Worm (Caenorhabditis elegans): ENCODE results near the gene wago-10.

Gene wago-10

DNA sequence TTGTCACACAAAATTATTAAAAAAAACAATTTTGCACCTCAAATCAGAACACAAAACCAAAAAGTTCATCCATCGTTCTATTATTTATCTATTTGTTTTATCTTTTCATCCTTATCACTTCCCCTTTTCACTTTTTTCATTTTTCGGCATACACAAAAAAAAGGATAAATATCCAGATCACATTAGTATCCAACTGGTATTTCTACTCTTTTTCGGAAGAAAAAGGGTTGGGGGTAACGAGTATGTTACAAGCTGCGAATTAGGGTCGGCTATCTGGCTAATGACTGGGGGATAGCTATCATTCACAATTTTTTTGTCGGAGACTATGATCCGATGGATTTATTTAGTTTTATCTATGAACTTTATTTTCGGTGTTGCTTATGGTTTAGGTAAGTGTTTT, 26.8 kb downstream of the wago-10 start, which contains the start of gene mltn-7:
Gene mltn-7, plus strand, starts transcription at position 301 of the 400 bp plus-strand sequence.
- no peak for TF ChIP-seq aptf-2 (GFP tag; conservative IDR thresholded peaks at IDR 0.05)
- no peak for TF ChIP-seq F55B11.4 (tag; optimal IDR thresholded peaks at IDR 0.05; ENCODE audit: borderline replicate concordance, insufficient read depth)
- no peak for TF ChIP-seq zfh-2 (GFP tag; conservative IDR thresholded peaks at IDR 0.05)
- no peak for TF ChIP-seq tbp1 (GFP tag; optimal IDR thresholded peaks at IDR 0.05)
- no peak for TF ChIP-seq D2030.7 (GFP tag; IDR thresholded peaks at IDR 0.05)
- no peak for TF ChIP-seq dpl-1 (GFP tag; optimal IDR thresholded peaks at IDR 0.05)
- no peak for TF ChIP-seq ZK185.1 (tag; optimal IDR thresholded peaks at IDR 0.05; ENCODE audit: poor library complexity, severe bottlenecking)
- no peak for TF ChIP-seq B0336.3 (GFP tag; IDR thresholded peaks at IDR 0.05)
- no peak for TF ChIP-seq ztf-26 (tag; optimal IDR thresholded peaks at IDR 0.05)
- TF ChIP-seq lin-54 (GFP tag; optimal IDR thresholded peaks at IDR 0.05): no peak
- TF ChIP-seq Y95B8A.8 (GFP tag; IDR thresholded peaks at IDR 0.05): no peak
- no peak for TF ChIP-seq egl-44 (GFP tag; IDR thresholded peaks at IDR 0.05)
- no peak for TF ChIP-seq F10E7.11 (tag; optimal IDR thresholded peaks at IDR 0.05)

DNA sequence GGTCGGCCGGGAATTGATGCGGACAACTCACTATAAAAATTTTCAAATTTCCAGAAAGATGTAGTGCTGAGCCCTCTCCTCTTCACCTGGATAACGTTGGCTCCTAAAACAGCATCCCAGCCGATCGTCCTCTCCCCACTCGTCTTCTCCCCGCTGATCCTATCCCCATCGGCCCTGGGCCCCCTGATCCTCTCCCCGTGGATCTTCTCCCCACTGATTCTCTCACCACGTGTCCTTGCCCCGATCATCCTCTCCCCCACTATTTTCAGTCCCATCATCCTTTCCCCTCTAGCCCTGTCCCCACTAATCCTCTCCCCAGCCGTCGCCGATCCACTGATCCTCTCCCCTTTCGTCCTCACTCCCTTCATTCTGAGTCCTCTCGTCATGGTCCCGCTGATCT, 30.0 kb downstream of the wago-10 start:
- TF ChIP-seq F23B12.7 (tag; optimal IDR thresholded peaks at IDR 0.05; ENCODE audit: insufficient read depth) (no peak), T26A5.8 (tag; optimal IDR thresholded peaks at IDR 0.05) (no peak), ceh-100 (GFP tag; IDR thresholded peaks at IDR 0.05) (no peak), zfh-2 (GFP tag; conservative IDR thresholded peaks at IDR 0.05) (peak; percentile 80), egrh-3 (GFP tag; IDR thresholded peaks at IDR 0.05) (0 out of 2 replicates have a peak, but pooled peaks have one; percentile 17), sdz-38 (tag; optimal IDR thresholded peaks at IDR 0.05) (no peak), aptf-3 (GFP tag; IDR thresholded peaks at IDR 0.05) (no peak), nhr-80 (tag; optimal IDR thresholded peaks at IDR 0.05) (no peak), aptf-2 (GFP tag; conservative IDR thresholded peaks at IDR 0.05) (no peak)

DNA sequence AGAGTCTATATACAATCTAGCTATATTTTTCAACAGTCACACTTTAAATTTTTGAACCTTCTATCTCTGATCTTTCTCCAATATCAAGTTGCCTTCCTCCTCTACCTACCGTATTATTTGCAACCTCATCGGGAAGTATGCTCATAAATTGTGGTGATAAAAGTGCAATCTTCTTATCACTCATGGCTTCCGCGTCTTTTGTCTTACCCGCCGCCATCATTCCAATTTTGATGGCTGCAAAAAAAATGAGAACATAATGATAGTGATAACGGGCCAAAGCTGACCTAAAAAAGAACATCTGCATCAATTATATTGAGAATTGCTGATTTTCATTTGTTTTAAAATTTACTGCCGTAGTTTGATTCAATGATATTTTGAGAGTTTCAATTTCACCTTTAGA, 33.6 kb downstream of the wago-10 start:
- TF ChIP-seq D2030.7 (GFP tag; IDR thresholded peaks at IDR 0.05) (no peak), nhr-90 (tag; optimal IDR thresholded peaks at IDR 0.05) (no peak), sea-2 (GFP tag; IDR thresholded peaks at IDR 0.05) (no peak), nhr-179 (tag; optimal IDR thresholded peaks at IDR 0.05) (no peak), akir-1 (GFP tag; optimal IDR thresholded peaks at IDR 0.05) (no peak), egl-18 (GFP tag; IDR thresholded peaks at IDR 0.05) (no peak), B0019.2 (GFP tag; conservative IDR thresholded peaks at IDR 0.05) (no peak), nfya-2 (GFP tag; IDR thresholded peaks at IDR 0.05) (no peak), zim-3 (tag; optimal IDR thresholded peaks at IDR 0.05) (no peak), ceh-91 (GFP tag; IDR thresholded peaks at IDR 0.05) (no peak), egl-44 (GFP tag; IDR thresholded peaks at IDR 0.05) (no peak), K12H6.12 (tag; optimal IDR thresholded peaks at IDR 0.05) (no peak)

DNA sequence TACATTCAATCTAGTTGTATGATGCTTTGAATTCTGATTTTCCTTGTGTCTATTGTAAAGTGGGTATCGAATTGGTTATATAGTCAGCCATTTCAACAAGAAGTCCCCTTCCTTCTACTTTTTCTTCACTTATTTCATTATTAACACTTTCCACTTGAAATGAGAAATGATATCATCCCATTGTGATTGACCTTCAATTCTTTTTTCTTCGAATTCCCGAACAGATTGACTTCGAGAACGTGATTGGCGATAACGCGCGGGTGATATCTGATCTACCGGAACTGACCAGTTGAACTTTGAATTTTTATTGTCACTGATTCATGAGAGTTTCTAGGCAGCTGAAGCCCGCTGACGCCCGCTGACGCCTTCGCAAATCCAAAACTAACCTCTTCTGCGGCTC, 35.0 kb downstream of the wago-10 start:
- TF ChIP-seq dpff-1 (tag; optimal IDR thresholded peaks at IDR 0.05) (no peak), Y56A3A.18 (GFP tag; IDR thresholded peaks at IDR 0.05) (no peak), C06A6.2 (GFP tag; conservative IDR thresholded peaks at IDR 0.05) (peak; percentile 40; the same call in 1 of the 2 replicates), egl-18 (GFP tag; IDR thresholded peaks at IDR 0.05) (0 out of 2 replicates have a peak, but pooled peaks have one; percentile 17), ZK185.1 (tag; optimal IDR thresholded peaks at IDR 0.05; ENCODE audit: poor library complexity, severe bottlenecking) (no peak), nhr-120 (GFP tag; IDR thresholded peaks at IDR 0.05) (no peak)
